Fruit fly (Drosophila melanogaster) whole organism, embryonic: Measurements from ENCODE around the gene Fbp1.

Experiments
- CkIIα-i1 ChIP-seq: fragments of 200-800 bp; sonication (Bioruptor generic); IDR thresholded peaks from 2 replicates; pipeline ENCODE4 v1.3.6; 2022; ENCODE audit warnings: missing biosample characterization, missing genetic modification characterization
- ems ChIP-seq: fragments of 200-800 bp; sonication (Bioruptor generic); optimal IDR thresholded peaks from 3 replicates; lab custom pipeline; 2016; ENCODE audit warnings: missing biosample characterization, missing genetic modification characterization
- kah ChIP-seq: fragments of 200-800 bp; sonication (Bioruptor generic); optimal IDR thresholded peaks from 2 replicates; lab custom pipeline; 2018; ENCODE audit warnings: missing biosample characterization, mild to moderate bottlenecking, missing genetic modification characterization

dm6 chr3L:14062702-14063101 lies 35.2 kb downstream of the Fbp1 start:
- TF ChIP-seq ems (GFP tag; lab: Kevin White, UChicago) (no peak), kah (GFP tag; lab: Kevin White, UChicago) (no peak), CkIIα-i1 (GFP tag; lab: Robert Waterston, UW) (no peak)
